Fruit fly (Drosophila melanogaster) whole organism, embryonic: ENCODE measurements around the gene CG43998.

Experiments used
- Atf3 ChIP-seq: fragments of 200-800 bp; sonication (Bioruptor generic); optimal IDR thresholded peaks from 3 replicates; lab custom pipeline; 2016; ENCODE audit warnings: missing biosample characterization, missing genetic modification characterization
- CG12942 ChIP-seq: fragments of 200-800 bp; sonication (Bioruptor generic); optimal IDR thresholded peaks from 3 replicates; lab custom pipeline; 2016; ENCODE audit warnings: missing biosample characterization, missing genetic modification characterization
- CG13123 ChIP-seq: fragments of 200-800 bp; sonication (Bioruptor generic); optimal IDR thresholded peaks from 2 replicates; lab custom pipeline; 2016; ENCODE audit warnings: missing biosample characterization, missing genetic modification characterization
- CG13287 ChIP-seq: fragments of 200-800 bp; sonication (Bioruptor generic); IDR thresholded peaks from 2 replicates; pipeline ENCODE4 v1.3.6; 2022; ENCODE audit warnings: missing biosample characterization, missing genetic modification characterization; ENCODE audit not compliant: partially characterized antibody
- CG14860 ChIP-seq: fragments of 200-800 bp; sonication (Bioruptor generic); IDR thresholded peaks from 3 replicates; pipeline ENCODE4 v1.3.6; 2022; ENCODE audit warnings: missing biosample characterization, missing genetic modification characterization; ENCODE audit not compliant: partially characterized antibody
- CG15696 ChIP-seq: fragments of 200-800 bp; sonication (Bioruptor generic); optimal IDR thresholded peaks from 2 replicates; lab custom pipeline; 2019; ENCODE audit warnings: missing biosample characterization, mild to moderate bottlenecking, missing genetic modification characterization, moderate library complexity
- CG1602 ChIP-seq: fragments of 200-800 bp; sonication (Bioruptor generic); optimal IDR thresholded peaks from 3 replicates; lab custom pipeline; 2016; ENCODE audit warnings: missing biosample characterization, missing genetic modification characterization
- CG1647 ChIP-seq: fragments of 200-800 bp; sonication (Bioruptor generic); optimal IDR thresholded peaks from 3 replicates; lab custom pipeline; 2016; ENCODE audit warnings: missing biosample characterization, missing genetic modification characterization
- CG16815 ChIP-seq: fragments of 200-800 bp; sonication (Bioruptor generic); optimal IDR thresholded peaks from 3 replicates; lab custom pipeline; 2017; ENCODE audit warnings: missing biosample characterization, mild to moderate bottlenecking, missing genetic modification characterization
- CG18262 ChIP-seq: fragments of 200-800 bp; optimal IDR thresholded peaks from 3 replicates; lab custom pipeline; 2019; ENCODE audit warnings: missing biosample characterization, mild to moderate bottlenecking, missing genetic modification characterization, moderate library complexity
- CG2129 ChIP-seq: fragments of 200-800 bp; sonication (Bioruptor generic); IDR thresholded peaks from 2 replicates; pipeline ENCODE4 v1.3.6; 2022; ENCODE audit warnings: missing biosample characterization, missing genetic modification characterization; ENCODE audit not compliant: partially characterized antibody
- CG3726 ChIP-seq: fragments of 200-800 bp; sonication (Bioruptor generic); IDR thresholded peaks from 3 replicates; pipeline ENCODE4, ENCODE4 v1.3.6; 2022; ENCODE audit warnings: missing biosample characterization, missing genetic modification characterization
- CG4360 ChIP-seq: fragments of 200-800 bp; sonication (Bioruptor generic); IDR thresholded peaks from 2 replicates; pipeline ENCODE4 v1.3.6; 2022; ENCODE audit warnings: missing biosample characterization, missing genetic modification characterization
- CG8388 ChIP-seq: fragments of 200-800 bp; sonication (Bioruptor generic); optimal IDR thresholded peaks from 2 replicates; lab custom pipeline; 2019; ENCODE audit warnings: missing biosample characterization, mild to moderate bottlenecking, missing genetic modification characterization, moderate library complexity
- CG8924 ChIP-seq: fragments of 200-800 bp; optimal IDR thresholded peaks from 3 replicates; lab custom pipeline; 2019; ENCODE audit warnings: missing biosample characterization, mild to moderate bottlenecking, missing genetic modification characterization, moderate library complexity
- D ChIP-seq, 2 experiments: fragments of 200-800 bp in 1 of 2; fragments of >200 bp in 1 of 2; sonication (Bioruptor generic) in 1 of 2; optimal IDR thresholded peaks; 2 replicates in 1 of 2; 3 replicates in 1 of 2; lab custom pipeline; 2017; ENCODE audit warnings: mild to moderate bottlenecking in 1 of 2, missing biosample characterization in 1 of 2, missing genetic modification characterization in 1 of 2, missing genetic modification reagents in 1 of 2
- H2.0 ChIP-seq: fragments of 200-800 bp; sonication (Bioruptor generic); IDR thresholded peaks from 2 replicates; pipeline ENCODE4 v1.3.6; 2022; ENCODE audit warnings: missing biosample characterization, missing genetic modification characterization
- HLHmδ ChIP-seq: fragments of 200-800 bp; sonication (Bioruptor generic); optimal IDR thresholded peaks from 2 replicates; lab custom pipeline; 2018; ENCODE audit warnings: missing biosample characterization, mild to moderate bottlenecking, missing genetic modification characterization, moderate library complexity
- Hand ChIP-seq: fragments of 200-800 bp; sonication (Bioruptor generic); optimal IDR thresholded peaks from 2 replicates; lab custom pipeline; 2017; ENCODE audit warnings: mild to moderate bottlenecking, missing biosample characterization, missing genetic modification reagents, missing genetic modification characterization
- Hsf ChIP-seq: fragments of 200-800 bp; sonication (Bioruptor generic); optimal IDR thresholded peaks from 3 replicates; lab custom pipeline; 2016; ENCODE audit warnings: missing biosample characterization, missing genetic modification characterization
- Lhr ChIP-seq: fragments of 200-800 bp; sonication (Bioruptor generic); optimal IDR thresholded peaks from 3 replicates; lab custom pipeline; 2017; ENCODE audit warnings: mild to moderate bottlenecking, missing biosample characterization, missing genetic modification reagents, missing genetic modification characterization
- Max ChIP-seq: fragments of 200-800 bp; sonication (Bioruptor generic); optimal IDR thresholded peaks from 2 replicates; lab custom pipeline; 2016; ENCODE audit warnings: missing biosample characterization, mild to moderate bottlenecking, missing genetic modification characterization
- Sin3A ChIP-seq: fragments of >200 bp; optimal IDR thresholded peaks from 2 replicates; lab custom pipeline; 2018
- Sry-δ ChIP-seq: fragments of 200-800 bp; sonication (Bioruptor generic); optimal IDR thresholded peaks from 2 replicates; lab custom pipeline; 2016; ENCODE audit warnings: missing biosample characterization, missing genetic modification characterization
- Taf1 ChIP-seq: fragments of 200-800 bp; sonication (Bioruptor generic); IDR thresholded peaks from 2 replicates; pipeline ENCODE4 v1.3.6; 2022; ENCODE audit warnings: missing biosample characterization, missing genetic modification characterization
- az2 ChIP-seq: fragments of 200-800 bp; sonication (Bioruptor generic); optimal IDR thresholded peaks from 3 replicates; lab custom pipeline; 2016; ENCODE audit warnings: missing biosample characterization, missing genetic modification characterization
- cad ChIP-seq: fragments of >200 bp; optimal IDR thresholded peaks from 2 replicates; lab custom pipeline; 2017; ENCODE audit warnings: missing biosample characterization, missing genetic modification characterization
- cg ChIP-seq: fragments of 200-800 bp; sonication (Bioruptor generic); optimal IDR thresholded peaks from 3 replicates; lab custom pipeline; 2019; ENCODE audit warnings: missing biosample characterization, mild to moderate bottlenecking, missing genetic modification characterization, moderate library complexity
- croc ChIP-seq: fragments of 200-800 bp; sonication (Bioruptor generic); conservative IDR thresholded peaks from 3 replicates; pipeline ENCODE4 v1.3.6; 2022; ENCODE audit warnings: missing biosample characterization, missing genetic modification characterization
- dm ChIP-seq: fragments of 200-800 bp; sonication (Bioruptor generic); optimal IDR thresholded peaks from 3 replicates; lab custom pipeline; 2016; ENCODE audit warnings: missing biosample characterization, missing genetic modification characterization
- exex ChIP-seq: fragments of 200-800 bp; sonication (Bioruptor generic); optimal IDR thresholded peaks from 4 replicates; lab custom pipeline; 2018; ENCODE audit warnings: missing biosample characterization, mild to moderate bottlenecking, missing genetic modification characterization, moderate library complexity
- fd102C ChIP-seq: fragments of 200-800 bp; sonication (Bioruptor generic); optimal IDR thresholded peaks from 2 replicates; lab custom pipeline; 2018; ENCODE audit warnings: missing biosample characterization, mild to moderate bottlenecking, missing genetic modification characterization, moderate library complexity
- gt ChIP-seq: fragments of 200-800 bp; sonication (Bioruptor generic); IDR thresholded peaks from 2 replicates; pipeline ENCODE4 v1.3.6; 2022; ENCODE audit warnings: missing biosample characterization, missing genetic modification characterization
- h ChIP-seq: fragments of >200 bp; optimal IDR thresholded peaks from 2 replicates; lab custom pipeline; 2017
- jing ChIP-seq: fragments of 200-800 bp; sonication (Bioruptor generic); optimal IDR thresholded peaks from 2 replicates; lab custom pipeline; 2018; ENCODE audit warnings: missing biosample characterization, mild to moderate bottlenecking, missing genetic modification characterization
- nerfin-1 ChIP-seq: fragments of 200-800 bp; sonication (Bioruptor generic); optimal IDR thresholded peaks from 3 replicates; lab custom pipeline; 2019; ENCODE audit warnings: missing biosample characterization, mild to moderate bottlenecking, missing genetic modification characterization, moderate library complexity
- nom ChIP-seq: fragments of 200-800 bp; sonication (Bioruptor generic); optimal IDR thresholded peaks from 2 replicates; lab custom pipeline; 2017; ENCODE audit warnings: missing biosample characterization, missing genetic modification characterization, mild to moderate bottlenecking, moderate library complexity, missing genetic modification reagents
- oc ChIP-seq: fragments of 200-800 bp; sonication (Bioruptor generic); optimal IDR thresholded peaks from 2 replicates; lab custom pipeline; 2018; ENCODE audit warnings: missing biosample characterization, mild to moderate bottlenecking, missing genetic modification characterization, moderate library complexity
- peb ChIP-seq: fragments of 200-800 bp; sonication (Bioruptor generic); IDR thresholded peaks from 2 replicates; pipeline ENCODE4 v1.3.6; 2022; ENCODE audit warnings: missing biosample characterization, missing genetic modification characterization
- pho ChIP-seq: fragments of 200-800 bp; sonication (Bioruptor generic); optimal IDR thresholded peaks from 2 replicates; lab custom pipeline; 2016; ENCODE audit warnings: missing biosample characterization, missing genetic modification characterization
- pros ChIP-seq: fragments of 200-800 bp; sonication (Bioruptor generic); optimal IDR thresholded peaks from 3 replicates; lab custom pipeline; 2019; ENCODE audit warnings: missing biosample characterization, mild to moderate bottlenecking, missing genetic modification characterization, moderate library complexity
- sens ChIP-seq: fragments of 200-800 bp; sonication (Bioruptor generic); peaks from one replicate; lab custom pipeline; 2016; ENCODE audit warnings: missing biosample characterization, missing genetic modification characterization
- sob ChIP-seq: fragments of 200-800 bp; sonication (Bioruptor generic); IDR thresholded peaks from 2 replicates; pipeline ENCODE4 v1.3.6; 2022; ENCODE audit warnings: missing biosample characterization, missing genetic modification characterization
- stwl ChIP-seq: fragments of 200-800 bp; sonication (Bioruptor generic); optimal IDR thresholded peaks from 3 replicates; lab custom pipeline; 2018; ENCODE audit warnings: missing biosample characterization, mild to moderate bottlenecking, missing genetic modification characterization, moderate library complexity
- tap ChIP-seq: fragments of 200-800 bp; optimal IDR thresholded peaks from 3 replicates; lab custom pipeline; 2019; ENCODE audit warnings: missing biosample characterization, mild to moderate bottlenecking, missing genetic modification characterization, moderate library complexity
- twi ChIP-seq: fragments of 200-800 bp; optimal IDR thresholded peaks from 2 replicates; lab custom pipeline; 2019; ENCODE audit warnings: missing biosample characterization, mild to moderate bottlenecking, missing genetic modification characterization, moderate library complexity
- tx ChIP-seq: fragments of 200-800 bp; sonication (Bioruptor generic); optimal IDR thresholded peaks from 2 replicates; lab custom pipeline; 2016; ENCODE audit warnings: missing biosample characterization, missing genetic modification characterization
- vvl ChIP-seq: fragments of 200-800 bp; sonication (Bioruptor generic); IDR thresholded peaks from 2 replicates; pipeline ENCODE4 v1.3.6; 2022; ENCODE audit warnings: missing biosample characterization, missing genetic modification characterization
- wek ChIP-seq: fragments of 200-800 bp; sonication (Bioruptor generic); optimal IDR thresholded peaks from 3 replicates; lab custom pipeline; 2018; ENCODE audit warnings: missing biosample characterization, mild to moderate bottlenecking, missing genetic modification characterization, moderate library complexity

CG43998 gene

dm6 chr3R:23922502-23923350 is 6.1 kb downstream of the CG43998 start, which contains the start of the genes sba and CG31141 (continued):
- TF ChIP-seq D (optimal IDR thresholded peaks at IDR 0.05; lab: Kevin White, UChicago) = no peak
- no peak for TF ChIP-seq D (GFP tag; optimal IDR thresholded peaks at IDR 0.05; lab: Kevin White, UChicago)
- no peak for TF ChIP-seq CG8388 (GFP tag; lab: Kevin White, UChicago)
- peak; percentile 85 for TF ChIP-seq stwl
- TF ChIP-seq sens (GFP tag; lab: Kevin White, UChicago) = peak; percentile 81
- TF ChIP-seq Lhr = peak; percentile 53
- no peak for TF ChIP-seq pros (GFP tag; lab: Kevin White, UChicago)
- TF ChIP-seq CG8924 (tag; lab: Kevin White, UChicago) = peak; percentile 54
- TF ChIP-seq HLHmδ = peak; percentile 38
- TF ChIP-seq Hand = peak; percentile 6
- peak; percentile 66 for TF ChIP-seq Sin3A (lab: Kevin White, UChicago)
- peak; percentile 2 for TF ChIP-seq CG15696 (tag; lab: Kevin White, UChicago)
- TF ChIP-seq twi (tag; lab: Kevin White, UChicago) = no peak
- no peak for TF ChIP-seq gt (GFP tag; lab: Robert Waterston, UW)
- no peak for TF ChIP-seq CG3726 (GFP tag; lab: Robert Waterston, UW)
- TF ChIP-seq cad (GFP tag; lab: Kevin White, UChicago) = peak; percentile 36
- TF ChIP-seq cg (GFP tag; lab: Kevin White, UChicago) = peak; percentile 75
- TF ChIP-seq az2 = no peak
- peak; percentile 63 for TF ChIP-seq nom (GFP tag; lab: Kevin White, UChicago)
- no peak for TF ChIP-seq croc (GFP tag; lab: Robert Waterston, UW)
- no peak for TF ChIP-seq oc (tag; lab: Kevin White, UChicago)
- TF ChIP-seq Taf1 = no peak
- TF ChIP-seq CG16815 (GFP tag; lab: Kevin White, UChicago) = no peak
- TF ChIP-seq CG14860 (GFP tag; lab: Robert Waterston, UW) = peak; percentile 81
- peak; percentile 55; the same call in 1 of the 2 replicates for TF ChIP-seq CG2129 (GFP tag; lab: Robert Waterston, UW)
- TF ChIP-seq h (lab: Kevin White, UChicago) = no peak
- peak; percentile 44 for TF ChIP-seq wek
- TF ChIP-seq Sry-δ = peak; percentile 78
- TF ChIP-seq dm (GFP tag; lab: Kevin White, UChicago) = peak; percentile 5
- peak; percentile 77 for TF ChIP-seq exex
- no peak for TF ChIP-seq Atf3 (GFP tag; lab: Kevin White, UChicago)
- TF ChIP-seq vvl (GFP tag; lab: Robert Waterston, UW) = peak; percentile 45
- peak; percentile 96 for TF ChIP-seq CG4360 (GFP tag; lab: Robert Waterston, UW)
- TF ChIP-seq H2.0 = no peak
- peak; percentile 87 for TF ChIP-seq CG13287
- no peak for TF ChIP-seq tx
- TF ChIP-seq Hsf (GFP tag; lab: Kevin White, UChicago) = peak; percentile 17
- peak; percentile 6 for TF ChIP-seq CG18262 (tag; lab: Kevin White, UChicago)
- TF ChIP-seq jing (GFP tag; lab: Kevin White, UChicago) = no peak
- TF ChIP-seq CG12942 = no peak
- TF ChIP-seq nerfin-1 (tag; lab: Kevin White, UChicago) = peak; percentile 90
- peak; percentile 16 for TF ChIP-seq tap (tag; lab: Kevin White, UChicago)
- peak; percentile 41; the same call in 1 of the 2 replicates for TF ChIP-seq sob
- TF ChIP-seq CG1647 (GFP tag; lab: Kevin White, UChicago) = no peak
- TF ChIP-seq Max = no peak
- no peak for TF ChIP-seq peb (GFP tag; lab: Robert Waterston, UW)
- TF ChIP-seq pho (GFP tag; lab: Kevin White, UChicago) = no peak
- TF ChIP-seq CG1602 (GFP tag; lab: Kevin White, UChicago) = no peak
- TF ChIP-seq CG13123 = no peak
- TF ChIP-seq fd102C (GFP tag; lab: Kevin White, UChicago) = no peak
